Worm (Caenorhabditis elegans): Measurements from ENCODE around the gene D1046.16.

ce11 chrIV:8879810-8880209 is 42.1 kb upstream of the D1046.16 start, which contains the start of gene npax-4:
- TF ChIP-seq him-1 (tag; optimal IDR thresholded peaks at IDR 0.05): no peak
- no peak for TF ChIP-seq dao-5 (tag; optimal IDR thresholded peaks at IDR 0.05)

All from whole organism, L4/young adult.